Worm (Caenorhabditis elegans) whole organism, young adult: ENCODE data around the gene K06H6.5.

Experiments used
- B0019.2 ChIP-seq: fragments of 200-800 bp; sonication (Bioruptor generic); conservative IDR thresholded peaks from 2 replicates; pipeline ENCODE4 v1.3.6; 2022; ENCODE audit warnings: missing genetic modification reagents, missing genetic modification characterization, missing compliant biosample characterization
- B0261.1 ChIP-seq: sonication (generic microtip); optimal IDR thresholded peaks from 2 replicates; lab custom pipeline; 2016; ENCODE audit warnings: mild to moderate bottlenecking, missing genetic modification characterization, moderate library complexity, missing compliant biosample characterization
- F22D6.2 ChIP-seq: sonication (generic microtip); optimal IDR thresholded peaks from 2 replicates; lab custom pipeline; 2016; ENCODE audit warnings: mild to moderate bottlenecking, missing genetic modification characterization, missing compliant biosample characterization
- F37B4.10 ChIP-seq: fragments of 200-800 bp; sonication (Bioruptor generic); IDR thresholded peaks from 2 replicates; pipeline ENCODE4 v1.3.6; 2022; ENCODE audit warnings: missing genetic modification characterization, missing compliant biosample characterization
- F52B5.7 ChIP-seq: sonication (generic microtip); optimal IDR thresholded peaks from 2 replicates; lab custom pipeline; 2016; ENCODE audit warnings: mild to moderate bottlenecking, missing genetic modification characterization, missing compliant biosample characterization
- K11D2.4 ChIP-seq: fragments of 200-800 bp; sonication (Bioruptor generic); IDR thresholded peaks from 2 replicates; pipeline ENCODE4 v1.3.6; 2022; ENCODE audit warnings: missing genetic modification reagents, missing genetic modification characterization, missing compliant biosample characterization
- T26A5.8 ChIP-seq: sonication (generic microtip); optimal IDR thresholded peaks from 2 replicates; lab custom pipeline; 2016; ENCODE audit warnings: missing genetic modification characterization, missing compliant biosample characterization
- akir-1 ChIP-seq: fragments of 200-800 bp; sonication (Bioruptor generic); optimal IDR thresholded peaks from 2 replicates; lab custom pipeline; 2018; ENCODE audit warnings: mild to moderate bottlenecking, missing genetic modification characterization, moderate library complexity, missing compliant biosample characterization
- atf-7 ChIP-seq: sonication (generic microtip); optimal IDR thresholded peaks from 2 replicates; lab custom pipeline; 2017; ENCODE audit warnings: mild to moderate bottlenecking, missing genetic modification characterization, missing compliant biosample characterization
- athp-1 ChIP-seq: sonication (generic microtip); optimal IDR thresholded peaks from 2 replicates; lab custom pipeline; 2017; ENCODE audit warnings: mild to moderate bottlenecking, missing genetic modification characterization, missing compliant biosample characterization
- attf-5 ChIP-seq: fragments of 200-800 bp; sonication (Bioruptor generic); optimal IDR thresholded peaks from 2 replicates; lab custom pipeline; 2018; ENCODE audit warnings: mild to moderate bottlenecking, missing genetic modification characterization, missing compliant biosample characterization
- attf-6 ChIP-seq: fragments of 200-800 bp; sonication (Bioruptor generic); IDR thresholded peaks from 2 replicates; pipeline ENCODE4 v1.3.6; 2022; ENCODE audit warnings: missing genetic modification reagents, missing genetic modification characterization, missing compliant biosample characterization
- bed-2 ChIP-seq: fragments of 200-800 bp; sonication (Bioruptor generic); IDR thresholded peaks from 2 replicates; pipeline ENCODE4 v1.3.6; 2022; ENCODE audit warnings: missing genetic modification reagents, missing genetic modification characterization, missing compliant biosample characterization
- cebp-1 ChIP-seq, 2 experiments: fragments of 200-800 bp in 1 of 2; sonication (Bioruptor generic) in 1 of 2; sonication (generic microtip) in 1 of 2; IDR thresholded peaks in 1 of 2; optimal IDR thresholded peaks in 1 of 2; 2 replicates each; pipeline versions ENCODE4 v1.3.6 to Lab custom; 2017 to 2022; ENCODE audit warnings: missing compliant biosample characterization in 2 of 2, missing genetic modification characterization in 2 of 2, mild to moderate bottlenecking in 1 of 2, missing genetic modification reagents in 1 of 2, moderate library complexity in 1 of 2
- cebp-2 ChIP-seq: fragments of 200-800 bp; sonication (Bioruptor generic); IDR thresholded peaks from 2 replicates; pipeline ENCODE4 v1.3.6; 2022; ENCODE audit warnings: missing genetic modification characterization, missing compliant biosample characterization
- egl-44 ChIP-seq: fragments of 200-800 bp; sonication (Bioruptor generic); IDR thresholded peaks from 2 replicates; pipeline ENCODE4 v1.3.6; 2022; ENCODE audit warnings: missing genetic modification reagents, missing genetic modification characterization, missing compliant biosample characterization
- ekl-4 ChIP-seq: fragments of 200-800 bp; sonication (Bioruptor generic); IDR thresholded peaks from 2 replicates; pipeline ENCODE4 v1.3.6; 2022; ENCODE audit warnings: missing genetic modification reagents, missing genetic modification characterization, missing compliant biosample characterization
- hlh-12 ChIP-seq: sonication (generic microtip); optimal IDR thresholded peaks from 2 replicates; lab custom pipeline; 2016; ENCODE audit warnings: missing genetic modification characterization, missing compliant biosample characterization
- hmg-1.2 ChIP-seq: fragments of 200-800 bp; sonication (Bioruptor generic); IDR thresholded peaks from 2 replicates; pipeline ENCODE4 v1.3.6; 2022; ENCODE audit warnings: missing genetic modification reagents, missing genetic modification characterization, missing compliant biosample characterization
- hmg-20 ChIP-seq: fragments of 200-800 bp; sonication (Bioruptor generic); IDR thresholded peaks from 2 replicates; pipeline ENCODE4 v1.3.6; 2022; ENCODE audit warnings: missing genetic modification reagents, missing genetic modification characterization, missing compliant biosample characterization
- hrde-1 ChIP-seq: sonication (generic microtip); optimal IDR thresholded peaks from 2 replicates; lab custom pipeline; 2016; ENCODE audit warnings: missing genetic modification characterization, mild to moderate bottlenecking, missing compliant biosample characterization, moderate library complexity, missing genotype, missing genetic modification reagents, borderline replicate concordance
- lag-1 ChIP-seq: fragments of 200-800 bp; sonication (Bioruptor generic); IDR thresholded peaks from 2 replicates; pipeline ENCODE4 v1.3.6; 2022; ENCODE audit warnings: missing genetic modification reagents, missing genetic modification characterization, missing compliant biosample characterization
- let-526 ChIP-seq: fragments of 200-800 bp; sonication (Bioruptor generic); IDR thresholded peaks from 2 replicates; pipeline ENCODE4 v1.3.6; 2022; ENCODE audit warnings: missing genetic modification reagents, missing genetic modification characterization, missing compliant biosample characterization
- lin-26 ChIP-seq: fragments of 200-800 bp; sonication (Bioruptor generic); IDR thresholded peaks from 2 replicates; pipeline ENCODE4 v1.3.6; 2022; ENCODE audit warnings: missing genetic modification reagents, missing genetic modification characterization, missing compliant biosample characterization
- madf-3 ChIP-seq: fragments of 200-800 bp; sonication (Bioruptor generic); IDR thresholded peaks from 2 replicates; pipeline ENCODE4 v1.3.6; 2022; ENCODE audit warnings: missing genetic modification reagents, missing genetic modification characterization, missing compliant biosample characterization
- madf-6 ChIP-seq: fragments of 200-800 bp; sonication (Bioruptor generic); IDR thresholded peaks from 2 replicates; pipeline ENCODE4 v1.3.6; 2022; ENCODE audit warnings: missing genetic modification reagents, missing genetic modification characterization, missing compliant biosample characterization
- mel-28 ChIP-seq: sonication (generic microtip); optimal IDR thresholded peaks from 2 replicates; lab custom pipeline; 2016; ENCODE audit warnings: borderline replicate concordance, mild to moderate bottlenecking, missing genetic modification characterization, missing compliant biosample characterization
- mes-4 ChIP-seq: sonication (generic microtip); optimal IDR thresholded peaks from 2 replicates; lab custom pipeline; 2016; ENCODE audit warnings: missing genotype, missing genetic modification characterization, missing compliant biosample characterization
- nfya-1 ChIP-seq: sonication (generic microtip); optimal IDR thresholded peaks from 2 replicates; lab custom pipeline; 2017; ENCODE audit warnings: antibody characterized with exemption, missing compliant biosample characterization, missing genetic modification characterization, borderline replicate concordance; ENCODE audit not compliant: insufficient read depth
- sdz-38 ChIP-seq: sonication (generic microtip); optimal IDR thresholded peaks from 2 replicates; lab custom pipeline; 2016; ENCODE audit warnings: missing genotype, missing genetic modification characterization, missing compliant biosample characterization
- snpc-1.1 ChIP-seq: sonication (generic microtip); optimal IDR thresholded peaks from 2 replicates; lab custom pipeline; 2017; ENCODE audit warnings: missing genetic modification characterization, mild to moderate bottlenecking, missing compliant biosample characterization, antibody characterized with exemption, moderate library complexity, missing genotype, missing genetic modification reagents; ENCODE audit not compliant: insufficient read depth
- snpc-4 ChIP-seq, 5 experiments: fragments of 150-350 bp in 1 of 5; sonication (generic microtip) in 4 of 5; optimal IDR thresholded peaks; 2 replicates each; lab custom pipeline; 2014 to 2018; ENCODE audit warnings: missing genetic modification characterization in 5 of 5, missing biosample characterization in 3 of 5, antibody characterized with exemption in 2 of 5, mild to moderate bottlenecking in 2 of 5, missing compliant biosample characterization in 2 of 5, missing genotype in 2 of 5, moderate library complexity in 2 of 5, missing genetic modification reagents in 1 of 5
- zfh-2 ChIP-seq: fragments of 200-800 bp; sonication (Bioruptor generic); conservative IDR thresholded peaks from 2 replicates; pipeline ENCODE4 v1.3.6; 2022; ENCODE audit warnings: missing genetic modification reagents, missing genetic modification characterization, missing compliant biosample characterization
- ztf-28 ChIP-seq: fragments of 200-800 bp; sonication (Bioruptor generic); IDR thresholded peaks from 2 replicates; pipeline ENCODE4 v1.3.6; 2022; ENCODE audit warnings: missing genetic modification reagents, missing genetic modification characterization, missing compliant biosample characterization
- ztf-6 ChIP-seq: fragments of 200-800 bp; sonication (Bioruptor generic); IDR thresholded peaks from 2 replicates; pipeline ENCODE4 v1.3.6; 2022; ENCODE audit warnings: missing genetic modification reagents, missing genetic modification characterization, missing compliant biosample characterization

Gene K06H6.5

ce11 chrV:553067-553466, 23.1 kb upstream of the K06H6.5 start, which contains the start of gene C14C6.8:
C14C6.8 (minus strand) TSS chrV:553167.
- TF ChIP-seq B0261.1 (no peak), K11D2.4 (GFP tag; lab: Robert Waterston, UW) (no peak), ekl-4 (GFP tag; lab: Robert Waterston, UW) (no peak), madf-6 (GFP tag; lab: Robert Waterston, UW) (no peak), hrde-1 (tag; lab: Kevin White, UChicago) (no peak), attf-6 (no peak), mel-28 (tag; lab: Kevin White, UChicago) (no peak), hmg-1.2 (GFP tag; lab: Robert Waterston, UW) (no peak), hlh-12 (tag; lab: Kevin White, UChicago) (no peak), T26A5.8 (no peak), madf-3 (no peak), lag-1 (GFP tag; lab: Robert Waterston, UW) (no peak), F52B5.7 (tag; lab: Kevin White, UChicago) (no peak)

- no peak for TF ChIP-seq lin-26 (GFP tag; lab: Robert Waterston, UW)
Observed at ce11 chrV:556055-556454, 20.1 kb upstream of the K06H6.5 start, which contains the start of gene srx-8. srx-8 (minus strand) TSS chrV:556155.

ce11 chrV:559940-560339, 16.2 kb upstream of the K06H6.5 start, which contains the start of gene srx-7:
srx-7 (plus strand) TSS chrV:560195.
- TF ChIP-seq hmg-1.2 (GFP tag; lab: Robert Waterston, UW) = no peak
- peak; percentile 3 for TF ChIP-seq snpc-1.1 (tag; lab: Kevin White, UChicago)
- TF ChIP-seq let-526 (GFP tag; lab: Robert Waterston, UW) = no peak
- no peak for TF ChIP-seq egl-44 (GFP tag; lab: Robert Waterston, UW)
- no peak for TF ChIP-seq snpc-4 (GFP tag; optimal IDR thresholded peaks at IDR 0.05; lab: Kevin White, UChicago)
- peak in 1 of 4 experiments; percentile 65 for TF ChIP-seq snpc-4 (tag; optimal IDR thresholded peaks at IDR 0.05; lab: Kevin White, UChicago)
- no peak for TF ChIP-seq cebp-1 (GFP tag; IDR thresholded peaks at IDR 0.05; lab: Robert Waterston, UW)
- TF ChIP-seq cebp-1 (tag; optimal IDR thresholded peaks at IDR 0.05; lab: Kevin White, UChicago) = no peak
- no peak for TF ChIP-seq mes-4 (tag; lab: Kevin White, UChicago)
- TF ChIP-seq B0019.2 (GFP tag; lab: Robert Waterston, UW) = no peak
- no peak for TF ChIP-seq sdz-38 (tag; lab: Kevin White, UChicago)
- no peak for TF ChIP-seq zfh-2 (GFP tag; lab: Robert Waterston, UW)
- no peak for TF ChIP-seq ztf-6 (GFP tag; lab: Robert Waterston, UW)
- no peak for TF ChIP-seq F37B4.10 (GFP tag; lab: Robert Waterston, UW)
- no peak for TF ChIP-seq hmg-20 (GFP tag; lab: Robert Waterston, UW)
- no peak for TF ChIP-seq athp-1 (tag; lab: Kevin White, UChicago)
- no peak for TF ChIP-seq nfya-1 (tag; lab: Kevin White, UChicago)
- TF ChIP-seq ztf-28 (GFP tag; lab: Robert Waterston, UW) = no peak
- no peak for TF ChIP-seq akir-1 (GFP tag; lab: Kevin White, UChicago)
- TF ChIP-seq, all 124 proteins: peak for 2

ce11 chrV:562834-563233, 13.3 kb upstream of the K06H6.5 start, which contains the start of gene C14C6.2:
C14C6.2 (plus strand) TSS chrV:563134.
- TF ChIP-seq atf-7 (tag; lab: Kevin White, UChicago) (no peak), athp-1 (tag; lab: Kevin White, UChicago) (no peak), F22D6.2 (tag; lab: Kevin White, UChicago) (no peak), bed-2 (GFP tag; lab: Robert Waterston, UW) (no peak), cebp-2 (GFP tag; lab: Robert Waterston, UW) (no peak), attf-5 (GFP tag; lab: Kevin White, UChicago) (no peak), ztf-28 (GFP tag; lab: Robert Waterston, UW) (no peak), B0261.1 (no peak)
